Worm (Caenorhabditis elegans) whole organism, late embryonic: ENCODE measurements around the gene srsx-13.

Experiments
- dmd-4 ChIP-seq: sonication (generic microtip); optimal IDR thresholded peaks from 2 replicates; lab custom pipeline; 2016; ENCODE audit warnings: borderline replicate concordance, missing genetic modification characterization, missing compliant biosample characterization
- dve-1 ChIP-seq: sonication (generic microtip); optimal IDR thresholded peaks from 2 replicates; lab custom pipeline; 2017; ENCODE audit warnings: antibody characterized with exemption, mild to moderate bottlenecking, missing genetic modification characterization, missing compliant biosample characterization
- elt-2 ChIP-seq: sonication (generic microtip); optimal IDR thresholded peaks from 2 replicates; lab custom pipeline; 2016; ENCODE audit warnings: missing genetic modification reagents, missing genetic modification characterization, missing compliant biosample characterization
- ets-4 ChIP-seq: sonication (generic microtip); optimal IDR thresholded peaks from 2 replicates; lab custom pipeline; 2016; ENCODE audit warnings: missing genetic modification characterization, missing compliant biosample characterization
- fkh-10 ChIP-seq: fragments of 150-350 bp; optimal IDR thresholded peaks from 2 replicates; lab custom pipeline; 2014; ENCODE audit warnings: missing biosample characterization, missing genetic modification reagents, missing genetic modification characterization
- nfya-1 ChIP-seq: sonication (generic microtip); optimal IDR thresholded peaks from 2 replicates; lab custom pipeline; 2017; ENCODE audit warnings: missing genetic modification characterization, mild to moderate bottlenecking, missing compliant biosample characterization, antibody characterized with exemption, moderate library complexity
- pat-9 ChIP-seq: fragments of 200-800 bp; sonication (Bioruptor generic); optimal IDR thresholded peaks from 2 replicates; lab custom pipeline; 2018; ENCODE audit warnings: mild to moderate bottlenecking, missing genetic modification characterization, moderate library complexity, missing compliant biosample characterization
- pha-4 ChIP-seq: fragments of 150-350 bp; optimal IDR thresholded peaks from 2 replicates; lab custom pipeline; 2018; ENCODE audit warnings: missing biosample characterization, missing genetic modification reagents, missing genetic modification characterization
- pqm-1 ChIP-seq: sonication (generic microtip); optimal IDR thresholded peaks from 2 replicates; lab custom pipeline; 2016; ENCODE audit warnings: missing genetic modification characterization, missing compliant biosample characterization
- rnt-1 ChIP-seq: sonication (generic microtip); optimal IDR thresholded peaks from 2 replicates; lab custom pipeline; 2016; ENCODE audit warnings: missing genetic modification characterization, missing compliant biosample characterization
- sdc-2 ChIP-seq: sonication (generic microtip); optimal IDR thresholded peaks from 2 replicates; lab custom pipeline; 2016; ENCODE audit warnings: missing genotype, missing genetic modification characterization, missing compliant biosample characterization

- no peak for TF ChIP-seq rnt-1 (tag; lab: Kevin White, UChicago)
- TF ChIP-seq sdc-2, result no peak
- TF ChIP-seq fkh-10 (GFP tag; lab: Kevin White, UChicago), result no peak
- TF ChIP-seq pha-4 (tag; lab: Kevin White, UChicago), result no peak
- TF ChIP-seq nfya-1, result no peak
- no peak for TF ChIP-seq dmd-4 (tag; lab: Kevin White, UChicago)
- no peak for TF ChIP-seq pqm-1 (tag; lab: Kevin White, UChicago)
- TF ChIP-seq dve-1 (tag; lab: Kevin White, UChicago), result no peak
- no peak for TF ChIP-seq elt-2 (tag; lab: Kevin White, UChicago)
- TF ChIP-seq ets-4 (tag; lab: Kevin White, UChicago), result no peak
- TF ChIP-seq pat-9 (tag; lab: Kevin White, UChicago), result no peak
Measured at ce11 chrV:5001386-5001785, 18.4 kb upstream of the srsx-13 start, which contains the start of gene srr-8.
